Fruit fly (Drosophila melanogaster): ENCODE data around the gene AP-2sigma.

AP-2sigma gene

DNA sequence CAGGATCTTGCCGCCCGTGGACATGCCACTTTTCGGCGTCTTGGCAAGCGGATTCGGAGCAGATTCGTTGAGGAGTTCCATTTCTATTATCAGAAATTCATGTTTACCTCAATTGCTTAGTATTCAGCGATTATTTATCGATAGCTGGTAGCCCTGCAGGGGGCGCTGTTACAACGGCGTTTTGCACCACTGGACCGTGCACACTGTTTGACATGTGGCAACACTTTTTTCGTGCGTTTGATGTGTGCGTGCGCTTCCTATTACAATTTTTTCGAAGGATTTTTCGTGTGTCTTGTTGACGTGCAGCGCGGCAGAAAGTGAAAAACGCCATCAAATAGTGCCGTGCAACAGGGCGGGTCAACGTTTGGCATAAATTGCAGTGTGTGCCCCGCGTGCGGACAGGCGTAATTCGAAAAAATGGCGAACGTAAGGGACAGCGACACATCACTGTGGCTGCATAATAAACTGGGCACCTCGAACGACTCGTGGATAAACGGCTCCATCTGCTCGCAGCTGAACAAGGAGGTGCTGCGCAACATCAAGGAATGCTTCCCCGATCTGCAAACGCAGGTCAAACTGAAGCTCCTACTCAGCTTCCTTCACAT is 46.3 kb downstream of the AP-2sigma start, which contains the start of the genes CG3337 and Nelf-A (continued):
- peak; percentile 65; the same call in 1 of the 2 replicates for TF ChIP-seq CG1024 (GFP tag; IDR thresholded peaks at IDR 0.05)
- TF ChIP-seq CG12391 (tag; optimal IDR thresholded peaks at IDR 0.05): peak; percentile 56
- peak; percentile 75 for TF ChIP-seq chn (GFP tag; optimal IDR thresholded peaks at IDR 0.05)
- TF ChIP-seq CG6765 (GFP tag; optimal IDR thresholded peaks at IDR 0.05): peak; percentile 6
- no peak for TF ChIP-seq bowl (GFP tag; IDR thresholded peaks at IDR 0.05)
- peak; percentile 75 for TF ChIP-seq bcd (GFP tag; optimal IDR thresholded peaks at IDR 0.05)
- peak; percentile 72 for TF ChIP-seq HLH4C (GFP tag; IDR thresholded peaks at IDR 0.05; ENCODE audit: partially characterized antibody)
- TF ChIP-seq CG2199 (GFP tag; IDR thresholded peaks at IDR 0.05): peak; percentile 77; the same call in 2 of the 3 replicates
- TF ChIP-seq bab2 (GFP tag; optimal IDR thresholded peaks at IDR 0.05): peak; percentile 66
- TF ChIP-seq Tbp (GFP tag; optimal IDR thresholded peaks at IDR 0.05): no peak
- TF ChIP-seq Opbp (GFP tag; IDR thresholded peaks at IDR 0.05; ENCODE audit: partially characterized antibody): peak; percentile 84
- peak; percentile 85 for TF ChIP-seq CG15514 (GFP tag; optimal IDR thresholded peaks at IDR 0.05)
- TF ChIP-seq CG32772 (GFP tag; IDR thresholded peaks at IDR 0.05): 0 out of 2 replicates have a peak, but pooled peaks have one; percentile 46
- TF ChIP-seq CG13296 (GFP tag; optimal IDR thresholded peaks at IDR 0.05): peak; percentile 40
- peak; percentile 83 for TF ChIP-seq knrl (GFP tag; IDR thresholded peaks at IDR 0.05; ENCODE audit: partially characterized antibody)
- TF ChIP-seq NfI (GFP tag; optimal IDR thresholded peaks at IDR 0.05): peak; percentile 80
- TF ChIP-seq Bdp1 (GFP tag; optimal IDR thresholded peaks at IDR 0.05): peak; percentile 74
- peak; percentile 30 for TF ChIP-seq CG15269 (tag; optimal IDR thresholded peaks at IDR 0.05)
- TF ChIP-seq D19B (GFP tag; optimal IDR thresholded peaks at IDR 0.05): no peak
- no peak for TF ChIP-seq esg (GFP tag; conservative IDR thresholded peaks at IDR 0.05)
- TF ChIP-seq tio (GFP tag; optimal IDR thresholded peaks at IDR 0.05): no peak
- peak; percentile 67 for TF ChIP-seq MTF-1 (GFP tag; optimal IDR thresholded peaks at IDR 0.05; ENCODE audit: borderline replicate concordance)
- TF ChIP-seq gce (GFP tag; IDR thresholded peaks at IDR 0.05): no peak
- TF ChIP-seq zen (tag; optimal IDR thresholded peaks at IDR 0.05): peak; percentile 45
- peak; percentile 37 for TF ChIP-seq CG10431 (GFP tag; optimal IDR thresholded peaks at IDR 0.05)
- peak; percentile 68; the same call in 2 of the 3 replicates for TF ChIP-seq CG11560 (tag; IDR thresholded peaks at IDR 0.05)
- TF ChIP-seq Dek (tag; optimal IDR thresholded peaks at IDR 0.05): no peak
- TF ChIP-seq CG17186 (GFP tag; optimal IDR thresholded peaks at IDR 0.05): peak; percentile 94
- TF ChIP-seq GATAe (GFP tag; conservative IDR thresholded peaks at IDR 0.05): 0 out of 2 replicates have a peak, but pooled peaks have one; percentile 24
- TF ChIP-seq pnt (GFP tag; optimal IDR thresholded peaks at IDR 0.05): peak; percentile 37
- TF ChIP-seq CG2875 (GFP tag; optimal IDR thresholded peaks at IDR 0.05): no peak
- TF ChIP-seq stc (GFP tag; IDR thresholded peaks at IDR 0.05): peak; percentile 23; the same call in 1 of the 2 replicates
- TF ChIP-seq Side (GFP tag; optimal IDR thresholded peaks at IDR 0.05): peak; percentile 56
- peak; percentile 79 for TF ChIP-seq CG10543 (GFP tag; optimal IDR thresholded peaks at IDR 0.05)
- TF ChIP-seq aop (GFP tag; IDR thresholded peaks at IDR 0.05): no peak
- TF ChIP-seq eyg (GFP tag; optimal IDR thresholded peaks at IDR 0.05): peak; percentile 63
- no peak; the same call in 2 of the 3 replicates for TF ChIP-seq croc (GFP tag; conservative IDR thresholded peaks at IDR 0.05)
- TF ChIP-seq klu (GFP tag; IDR thresholded peaks at IDR 0.05): no peak
- no peak for TF ChIP-seq scrt (GFP tag; optimal IDR thresholded peaks at IDR 0.05)
- peak; percentile 85 for TF ChIP-seq jumu (GFP tag; optimal IDR thresholded peaks at IDR 0.05)
- peak; percentile 88 for TF ChIP-seq BEAF-32 (GFP tag; optimal IDR thresholded peaks at IDR 0.05)
- peak; percentile 71; the same call in 1 of the 2 replicates for TF ChIP-seq CG11085 (GFP tag; IDR thresholded peaks at IDR 0.05)
- peak; percentile 22; the same call in 1 of the 2 replicates for TF ChIP-seq CG32767 (GFP tag; IDR thresholded peaks at IDR 0.05)
- TF ChIP-seq Dll (GFP tag; IDR thresholded peaks at IDR 0.05; ENCODE audit: partially characterized antibody): peak; percentile 69
- no peak for TF ChIP-seq CG3838 (GFP tag; optimal IDR thresholded peaks at IDR 0.05)
- TF ChIP-seq salm (tag; optimal IDR thresholded peaks at IDR 0.05): no peak
- peak; percentile 67 for TF ChIP-seq Ptx1 (GFP tag; IDR thresholded peaks at IDR 0.05)
- TF ChIP-seq CG10321 (GFP tag; IDR thresholded peaks at IDR 0.05): peak; percentile 41; the same call in 1 of the 2 replicates
- TF ChIP-seq CG2129 (GFP tag; IDR thresholded peaks at IDR 0.05; ENCODE audit: partially characterized antibody): no peak
